Worm (Caenorhabditis elegans): Measurements from ENCODE around the gene taf-6.2.

- TF ChIP-seq nhr-10 (tag; optimal IDR thresholded peaks at IDR 0.05), result no peak
- TF ChIP-seq lin-11 (tag; optimal IDR thresholded peaks at IDR 0.05), result no peak
- no peak for TF ChIP-seq aly-2 (tag; optimal IDR thresholded peaks at IDR 0.05)
- TF ChIP-seq nhr-11 (tag; optimal IDR thresholded peaks at IDR 0.05), result no peak
- TF ChIP-seq blmp-1 (tag; optimal IDR thresholded peaks at IDR 0.05; ENCODE audit: insufficient read depth), result no peak
- TF ChIP-seq nhr-77 (tag; optimal IDR thresholded peaks at IDR 0.05), result no peak
Measured at ce11 chrIV:3686260-3686659, 8.3 kb downstream of the taf-6.2 start.

All from whole organism, L2 larva.